Worm (Caenorhabditis elegans): ENCODE data around the gene T08D10.4.

DNA sequence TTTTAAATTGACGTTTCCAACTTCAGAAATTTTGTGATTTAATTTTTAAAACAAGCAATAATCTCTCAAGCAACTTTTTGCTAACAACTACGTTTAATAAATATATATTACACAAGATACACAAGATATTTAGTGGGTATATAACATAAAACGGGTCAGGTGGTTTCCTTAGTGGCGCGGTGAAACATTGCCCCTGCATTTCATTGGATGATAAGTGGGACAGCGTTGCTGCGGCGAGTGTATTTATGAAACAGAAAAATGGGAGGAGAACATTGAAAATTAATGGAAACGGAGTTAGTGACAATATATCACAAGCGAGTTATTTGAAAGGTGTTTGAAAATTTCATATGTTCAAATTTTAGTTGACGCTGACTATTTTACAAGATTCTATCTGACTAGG, 39.6 kb upstream of the T08D10.4 start:
- TF ChIP-seq hnd-1 (tag; optimal IDR thresholded peaks at IDR 0.05) (no peak), flt-1 (GFP tag; IDR thresholded peaks at IDR 0.05) (no peak), ama-1 (optimal IDR thresholded peaks at IDR 0.05) (no peak), sea-1 (GFP tag; conservative IDR thresholded peaks at IDR 0.05) (no peak), pes-1 (GFP tag; IDR thresholded peaks at IDR 0.05) (no peak), scrt-1 (GFP tag; IDR thresholded peaks at IDR 0.05) (no peak), B0310.2 (tag; optimal IDR thresholded peaks at IDR 0.05) (no peak), aly-1 (tag; optimal IDR thresholded peaks at IDR 0.05) (no peak), tbx-11 (GFP tag; IDR thresholded peaks at IDR 0.05) (no peak), tbx-37 (GFP tag; conservative IDR thresholded peaks at IDR 0.05) (no peak), ets-7 (tag; optimal IDR thresholded peaks at IDR 0.05) (no peak), hmg-4 (GFP tag; optimal IDR thresholded peaks at IDR 0.05) (no peak), hmbx-1 (tag; optimal IDR thresholded peaks at IDR 0.05) (no peak)
